Fruit fly (Drosophila melanogaster): Measurements from ENCODE around the gene dj-1beta.

dm6 chr3R:30796715-30797114, 10.2 kb upstream of the dj-1beta start:
- TF ChIP-seq ttk (optimal IDR thresholded peaks at IDR 0.05) (no peak), psq (optimal IDR thresholded peaks at IDR 0.05) (no peak), Myc (optimal IDR thresholded peaks at IDR 0.05) (no peak)
